Worm (Caenorhabditis elegans) whole organism, L3 larva: ENCODE measurements around the gene srh-223.
A peak's percentile ranks its signal among the peaks of the same experiment; 100 is the strongest.

Experiments used
- R02D3.7 ChIP-seq: fragments of 150-350 bp; optimal IDR thresholded peaks from 2 replicates; lab custom pipeline; 2014; ENCODE audit warnings: missing biosample characterization, missing genetic modification characterization
- ZK546.5 ChIP-seq: sonication (generic microtip); optimal IDR thresholded peaks from 2 replicates; lab custom pipeline; 2017; ENCODE audit warnings: missing biosample characterization, missing genetic modification characterization
- aly-2 ChIP-seq: fragments of 150-350 bp; optimal IDR thresholded peaks from 2 replicates; lab custom pipeline; 2014; ENCODE audit warnings: missing biosample characterization, missing genetic modification characterization
- ama-1 ChIP-seq: fragments of 150-350 bp; optimal IDR thresholded peaks from 2 replicates; lab custom pipeline; 2018
- ceh-16 ChIP-seq: sonication (generic microtip); optimal IDR thresholded peaks from 2 replicates; lab custom pipeline; 2017; ENCODE audit warnings: missing biosample characterization, missing genetic modification characterization
- ceh-28 ChIP-seq: fragments of 150-350 bp; optimal IDR thresholded peaks from 2 replicates; lab custom pipeline; 2014; ENCODE audit warnings: missing biosample characterization, missing genetic modification reagents, missing genetic modification characterization
- ceh-82 ChIP-seq: fragments of 150-350 bp; optimal IDR thresholded peaks from 2 replicates; lab custom pipeline; 2014; ENCODE audit warnings: missing biosample characterization, missing genetic modification characterization
- ceh-9 ChIP-seq: sonication (generic microtip); optimal IDR thresholded peaks from 2 replicates; lab custom pipeline; 2018; ENCODE audit warnings: missing biosample characterization, missing genetic modification characterization
- daf-12 ChIP-seq: fragments of 150-350 bp; optimal IDR thresholded peaks from 2 replicates; lab custom pipeline; 2014; ENCODE audit warnings: missing biosample characterization, missing genetic modification reagents, missing genetic modification characterization
- egl-27 ChIP-seq: sonication (generic microtip); optimal IDR thresholded peaks from 4 replicates; lab custom pipeline; 2017; ENCODE audit warnings: missing biosample characterization, missing genetic modification reagents, missing genetic modification characterization
- egl-5 ChIP-seq: fragments of 150-350 bp; optimal IDR thresholded peaks from 2 replicates; lab custom pipeline; 2017; ENCODE audit warnings: missing biosample characterization, missing genetic modification reagents, missing genetic modification characterization, inconsistent platforms
- elt-1 ChIP-seq: fragments of 150-350 bp; optimal IDR thresholded peaks from 2 replicates; lab custom pipeline; 2014; ENCODE audit warnings: missing biosample characterization, missing genetic modification characterization
- elt-2 ChIP-seq: sonication (generic microtip); optimal IDR thresholded peaks from 2 replicates; lab custom pipeline; 2016; ENCODE audit warnings: missing genetic modification reagents, mild to moderate bottlenecking, missing genetic modification characterization, missing compliant biosample characterization
- elt-3 ChIP-seq, 3 experiments: fragments of 150-350 bp in 1 of 3; sonication (generic microtip) in 2 of 3; optimal IDR thresholded peaks; 2 replicates in 2 of 3; 4 replicates in 1 of 3; lab custom pipeline; 2014 to 2017; ENCODE audit warnings: missing biosample characterization in 3 of 3, missing genetic modification characterization in 3 of 3
- eor-1 ChIP-seq, 2 experiments: fragments of 150-350 bp; optimal IDR thresholded peaks; 2 replicates each; lab custom pipeline; 2014 to 2018; ENCODE audit warnings: missing biosample characterization in 2 of 2, missing genetic modification characterization in 2 of 2
- fkh-10 ChIP-seq: sonication (generic microtip); optimal IDR thresholded peaks from 2 replicates; lab custom pipeline; 2017; ENCODE audit warnings: missing biosample characterization, missing genetic modification reagents, missing genetic modification characterization
- fkh-2 ChIP-seq: fragments of 150-350 bp; optimal IDR thresholded peaks from 2 replicates; lab custom pipeline; 2014; ENCODE audit warnings: missing biosample characterization, missing genetic modification reagents, missing genetic modification characterization
- fos-1 ChIP-seq: fragments of 150-350 bp; optimal IDR thresholded peaks from 2 replicates; lab custom pipeline; 2014; ENCODE audit warnings: missing biosample characterization, missing genetic modification characterization
- hmg-11 ChIP-seq: sonication (generic microtip); optimal IDR thresholded peaks from 2 replicates; lab custom pipeline; 2016; ENCODE audit warnings: missing genetic modification characterization, missing compliant biosample characterization
- jun-1 ChIP-seq: fragments of 150-350 bp; optimal IDR thresholded peaks from 2 replicates; lab custom pipeline; 2014; ENCODE audit warnings: missing biosample characterization, missing genetic modification reagents, missing genetic modification characterization
- lin-15B ChIP-seq: fragments of 150-350 bp; optimal IDR thresholded peaks from 2 replicates; lab custom pipeline; 2014; ENCODE audit warnings: missing biosample characterization, missing genetic modification characterization
- lin-39 ChIP-seq: fragments of 150-350 bp; optimal IDR thresholded peaks from 2 replicates; lab custom pipeline; 2018; ENCODE audit warnings: missing biosample characterization, missing genetic modification reagents, missing genetic modification characterization
- lsy-12 ChIP-seq: sonication (generic microtip); optimal IDR thresholded peaks from 2 replicates; lab custom pipeline; 2016; ENCODE audit warnings: mild to moderate bottlenecking, missing genetic modification characterization, missing compliant biosample characterization
- mdl-1 ChIP-seq: fragments of 150-350 bp; optimal IDR thresholded peaks from 2 replicates; lab custom pipeline; 2014; ENCODE audit warnings: missing biosample characterization, missing genetic modification characterization
- mml-1 ChIP-seq: fragments of 150-350 bp; sonication (generic microtip); optimal IDR thresholded peaks from 3 replicates; lab custom pipeline; 2014; ENCODE audit warnings: missing biosample characterization, missing genetic modification characterization
- nfya-1 ChIP-seq: sonication (generic microtip); optimal IDR thresholded peaks from 2 replicates; lab custom pipeline; 2017; ENCODE audit warnings: missing genetic modification characterization, mild to moderate bottlenecking, missing compliant biosample characterization, antibody characterized with exemption, moderate library complexity; ENCODE audit not compliant: insufficient read depth
- nhr-11 ChIP-seq: fragments of 150-350 bp; optimal IDR thresholded peaks from 2 replicates; lab custom pipeline; 2014; ENCODE audit warnings: missing biosample characterization, missing genetic modification characterization
- nhr-12 ChIP-seq: fragments of 150-350 bp; optimal IDR thresholded peaks from 2 replicates; lab custom pipeline; 2014; ENCODE audit warnings: missing biosample characterization, missing genetic modification characterization
- nhr-23 ChIP-seq: fragments of 150-350 bp; optimal IDR thresholded peaks from 2 replicates; lab custom pipeline; 2014; ENCODE audit warnings: missing biosample characterization, missing genetic modification reagents, missing genetic modification characterization
- nhr-237 ChIP-seq: fragments of 150-350 bp; optimal IDR thresholded peaks from 2 replicates; lab custom pipeline; 2014; ENCODE audit warnings: missing biosample characterization, missing genetic modification characterization
- nhr-25 ChIP-seq: sonication (generic microtip); optimal IDR thresholded peaks from 2 replicates; lab custom pipeline; 2017; ENCODE audit warnings: missing biosample characterization, missing genetic modification characterization
- nhr-28 ChIP-seq: fragments of 150-350 bp; optimal IDR thresholded peaks from 2 replicates; lab custom pipeline; 2014; ENCODE audit warnings: missing biosample characterization, missing genetic modification characterization
- nhr-43 ChIP-seq: sonication (generic microtip); optimal IDR thresholded peaks from 2 replicates; lab custom pipeline; 2016; ENCODE audit warnings: mild to moderate bottlenecking, missing genetic modification characterization, missing compliant biosample characterization; ENCODE audit not compliant: poor library complexity, severe bottlenecking
- nhr-67 ChIP-seq: fragments of 150-350 bp; optimal IDR thresholded peaks from 2 replicates; lab custom pipeline; 2014; ENCODE audit warnings: missing biosample characterization, missing genetic modification characterization
- nhr-76 ChIP-seq: fragments of 150-350 bp; sonication (generic microtip); optimal IDR thresholded peaks from 5 replicates; lab custom pipeline; 2014; ENCODE audit warnings: missing biosample characterization, missing genetic modification characterization
- nhr-77 ChIP-seq: fragments of 150-350 bp; optimal IDR thresholded peaks from 2 replicates; lab custom pipeline; 2014; ENCODE audit warnings: missing biosample characterization, missing genetic modification characterization
- pha-4 ChIP-seq: fragments of 150-350 bp; optimal IDR thresholded peaks from 2 replicates; lab custom pipeline; 2014; ENCODE audit warnings: missing biosample characterization, missing genetic modification reagents, missing genetic modification characterization
- pqm-1 ChIP-seq: fragments of 150-350 bp; optimal IDR thresholded peaks from 2 replicates; lab custom pipeline; 2017; ENCODE audit warnings: missing biosample characterization, missing genetic modification characterization, inconsistent platforms
- sea-2 ChIP-seq: fragments of 150-350 bp; sonication (generic microtip); optimal IDR thresholded peaks from 4 replicates; lab custom pipeline; 2014; ENCODE audit warnings: missing biosample characterization, missing genetic modification reagents, missing genetic modification characterization
- skn-1 ChIP-seq: fragments of 150-350 bp; optimal IDR thresholded peaks from 2 replicates; lab custom pipeline; 2014; ENCODE audit warnings: missing biosample characterization, missing genetic modification characterization
- snpc-4 ChIP-seq: fragments of 150-350 bp; optimal IDR thresholded peaks from 2 replicates; lab custom pipeline; 2014; ENCODE audit warnings: missing biosample characterization, missing genetic modification characterization
- tbx-2 ChIP-seq: sonication (generic microtip); optimal IDR thresholded peaks from 2 replicates; lab custom pipeline; 2016; ENCODE audit warnings: mild to moderate bottlenecking, missing genetic modification characterization, missing compliant biosample characterization
- unc-39 ChIP-seq: sonication (generic microtip); optimal IDR thresholded peaks from 4 replicates; lab custom pipeline; 2017; ENCODE audit warnings: missing biosample characterization, missing genetic modification characterization
- unc-62 ChIP-seq: fragments of 150-350 bp; sonication (generic microtip); optimal IDR thresholded peaks from 4 replicates; lab custom pipeline; 2014; ENCODE audit warnings: missing biosample characterization, missing genetic modification reagents, missing genetic modification characterization
- zag-1 ChIP-seq: fragments of 150-350 bp; optimal IDR thresholded peaks from 2 replicates; lab custom pipeline; 2014; ENCODE audit warnings: missing biosample characterization, missing genetic modification characterization
- ztf-11 ChIP-seq: fragments of 150-350 bp; optimal IDR thresholded peaks from 2 replicates; lab custom pipeline; 2014; ENCODE audit warnings: missing biosample characterization, missing genetic modification characterization
- ztf-4 ChIP-seq: fragments of 150-350 bp; optimal IDR thresholded peaks from 2 replicates; lab custom pipeline; 2014; ENCODE audit warnings: missing biosample characterization, missing genetic modification characterization

The srh-223 gene

ce11 chrIV:4025923-4026322, 44.2 kb downstream of the srh-223 start:
- no peak for TF ChIP-seq unc-62 (GFP tag; lab: Kevin White, UChicago)
- TF ChIP-seq ZK546.5 (tag; lab: Kevin White, UChicago) = no peak
- TF ChIP-seq lsy-12 (tag; lab: Kevin White, UChicago) = peak; percentile 69
- TF ChIP-seq nhr-11 (tag; lab: Kevin White, UChicago) = no peak
- TF ChIP-seq ama-1 = peak; percentile 82
- peak; percentile 35 for TF ChIP-seq pqm-1
- no peak for TF ChIP-seq sea-2 (GFP tag; lab: Kevin White, UChicago)
- TF ChIP-seq ceh-28 (tag; lab: Kevin White, UChicago) = no peak
- TF ChIP-seq elt-3 (tag; optimal IDR thresholded peaks at IDR 0.05; lab: Kevin White, UChicago) = no peak
- TF ChIP-seq nhr-28 = no peak
- TF ChIP-seq nhr-43 (tag; lab: Kevin White, UChicago) = peak; percentile 83
- TF ChIP-seq egl-27 = no peak
- TF ChIP-seq nfya-1 (tag; lab: Kevin White, UChicago) = peak; percentile 76
- TF ChIP-seq nhr-67 = no peak
- TF ChIP-seq jun-1 = peak; percentile 14
- TF ChIP-seq nhr-25 (tag; lab: Kevin White, UChicago) = peak; percentile 81
- TF ChIP-seq nhr-77 (tag; lab: Kevin White, UChicago) = no peak
- no peak for TF ChIP-seq ztf-4 (tag; lab: Kevin White, UChicago)
- TF ChIP-seq eor-1 (tag; optimal IDR thresholded peaks at IDR 0.05; lab: Kevin White, UChicago) = no peak
- TF ChIP-seq daf-12 (tag; lab: Kevin White, UChicago) = no peak
- no peak for TF ChIP-seq ceh-9 (tag; lab: Kevin White, UChicago)
- peak; percentile 92 for TF ChIP-seq mdl-1 (tag; lab: Kevin White, UChicago)
- TF ChIP-seq snpc-4 (tag; lab: Kevin White, UChicago) = peak; percentile 31
- peak; percentile 61 for TF ChIP-seq pha-4 (tag; lab: Kevin White, UChicago)
- no peak for TF ChIP-seq aly-2 (tag; lab: Kevin White, UChicago)
- peak; percentile 3 for TF ChIP-seq elt-1 (tag; lab: Kevin White, UChicago)
- TF ChIP-seq ceh-16 (tag; lab: Kevin White, UChicago) = no peak
- TF ChIP-seq lin-39 (tag; lab: Kevin White, UChicago) = peak; percentile 84
- no peak for TF ChIP-seq hmg-11
- TF ChIP-seq tbx-2 (tag; lab: Kevin White, UChicago) = no peak
- TF ChIP-seq nhr-237 = no peak
- TF ChIP-seq skn-1 (tag; lab: Kevin White, UChicago) = peak; percentile 1
- no peak for TF ChIP-seq mml-1 (tag; lab: Kevin White, UChicago)
- peak; percentile 21 for TF ChIP-seq nhr-23 (tag; lab: Kevin White, UChicago)
- TF ChIP-seq nhr-76 (tag; lab: Kevin White, UChicago) = no peak
- no peak for TF ChIP-seq ceh-82 (tag; lab: Kevin White, UChicago)
- no peak for TF ChIP-seq R02D3.7
- no peak for TF ChIP-seq fkh-2 (tag; lab: Kevin White, UChicago)
- no peak for TF ChIP-seq unc-39 (tag; lab: Kevin White, UChicago)
- TF ChIP-seq ztf-11 (tag; lab: Kevin White, UChicago) = no peak
- no peak for TF ChIP-seq lin-15B (tag; lab: Kevin White, UChicago)
- peak; percentile 32 for TF ChIP-seq elt-2 (tag; lab: Kevin White, UChicago)
- no peak for TF ChIP-seq nhr-12 (tag; lab: Kevin White, UChicago)
- TF ChIP-seq egl-5 = peak; percentile 62
- no peak for TF ChIP-seq fkh-10 (GFP tag; lab: Kevin White, UChicago)
- TF ChIP-seq fos-1 (tag; lab: Kevin White, UChicago) = no peak
- no peak for TF ChIP-seq zag-1 (tag; lab: Kevin White, UChicago)
